Worm (Caenorhabditis elegans) whole organism, mixed stage, embryonic: ENCODE measurements around the gene C14C10.10.

Experiments used
- M03D4.4 ChIP-seq: sonication (generic microtip); optimal IDR thresholded peaks from 2 replicates; lab custom pipeline; 2017; ENCODE audit warnings: mild to moderate bottlenecking, missing genetic modification characterization, missing compliant biosample characterization
- bed-3 ChIP-seq: fragments of 200-800 bp; sonication (Bioruptor generic); optimal IDR thresholded peaks from 3 replicates; lab custom pipeline; 2018; ENCODE audit warnings: mild to moderate bottlenecking, missing genetic modification characterization, moderate library complexity, missing compliant biosample characterization
- blmp-1 ChIP-seq: fragments of 150-350 bp; optimal IDR thresholded peaks from 2 replicates; lab custom pipeline; 2014; ENCODE audit warnings: missing biosample characterization, missing genetic modification characterization
- ceh-39 ChIP-seq: fragments of 150-350 bp; optimal IDR thresholded peaks from 2 replicates; lab custom pipeline; 2014; ENCODE audit warnings: missing biosample characterization, missing genetic modification characterization
- ceh-43 ChIP-seq: fragments of 200-800 bp; sonication (Bioruptor generic); optimal IDR thresholded peaks from 2 replicates; lab custom pipeline; 2018; ENCODE audit warnings: mild to moderate bottlenecking, missing genetic modification characterization, moderate library complexity, missing compliant biosample characterization
- ceh-83 ChIP-seq: fragments of 200-800 bp; sonication (Bioruptor generic); optimal IDR thresholded peaks from 2 replicates; lab custom pipeline; 2018; ENCODE audit warnings: mild to moderate bottlenecking, missing genetic modification characterization, missing compliant biosample characterization
- cnd-1 ChIP-seq: fragments of 200-800 bp; sonication (Bioruptor generic); optimal IDR thresholded peaks from 2 replicates; lab custom pipeline; 2018; ENCODE audit warnings: mild to moderate bottlenecking, missing genetic modification characterization, missing compliant biosample characterization
- drap-1 ChIP-seq: fragments of 200-800 bp; sonication (Bioruptor generic); optimal IDR thresholded peaks from 3 replicates; lab custom pipeline; 2018; ENCODE audit warnings: mild to moderate bottlenecking, missing genetic modification characterization, missing compliant biosample characterization
- elt-1 ChIP-seq: sonication (generic microtip); optimal IDR thresholded peaks from 2 replicates; lab custom pipeline; 2017; ENCODE audit warnings: missing genetic modification characterization, mild to moderate bottlenecking, missing compliant biosample characterization, antibody characterized with exemption, moderate library complexity, borderline replicate concordance; ENCODE audit not compliant: insufficient read depth
- elt-3 ChIP-seq: fragments of 150-350 bp; optimal IDR thresholded peaks from 2 replicates; lab custom pipeline; 2014; ENCODE audit warnings: missing biosample characterization, missing genetic modification characterization
- ham-2 ChIP-seq: fragments of 200-800 bp; sonication (Bioruptor generic); optimal IDR thresholded peaks from 2 replicates; lab custom pipeline; 2018; ENCODE audit warnings: mild to moderate bottlenecking, missing genetic modification characterization, missing compliant biosample characterization
- hlh-1 ChIP-seq: fragments of 150-350 bp; optimal IDR thresholded peaks from 2 replicates; lab custom pipeline; 2014; ENCODE audit warnings: missing biosample characterization, missing genetic modification reagents, missing genetic modification characterization
- lin-13 ChIP-seq: fragments of 150-350 bp; optimal IDR thresholded peaks from 2 replicates; lab custom pipeline; 2014; ENCODE audit warnings: missing biosample characterization, missing genetic modification characterization
- lin-32 ChIP-seq: fragments of 200-800 bp; sonication (Bioruptor generic); optimal IDR thresholded peaks from 2 replicates; lab custom pipeline; 2018; ENCODE audit warnings: mild to moderate bottlenecking, missing genetic modification characterization, missing compliant biosample characterization
- lsy-2 ChIP-seq: fragments of 150-350 bp; optimal IDR thresholded peaks from 2 replicates; lab custom pipeline; 2014; ENCODE audit warnings: missing biosample characterization, missing genetic modification characterization
- mab-5 ChIP-seq: fragments of 150-350 bp; optimal IDR thresholded peaks from 2 replicates; lab custom pipeline; 2014; ENCODE audit warnings: missing biosample characterization, missing genetic modification characterization
- mep-1 ChIP-seq: fragments of 150-350 bp; optimal IDR thresholded peaks from 2 replicates; lab custom pipeline; 2017; ENCODE audit warnings: missing biosample characterization, missing genetic modification reagents, missing genetic modification characterization, inconsistent platforms
- nhr-2 ChIP-seq: fragments of 150-350 bp; optimal IDR thresholded peaks from 2 replicates; lab custom pipeline; 2014; ENCODE audit warnings: missing biosample characterization, missing genetic modification characterization
- nhr-28 ChIP-seq: fragments of 150-350 bp; optimal IDR thresholded peaks from 2 replicates; lab custom pipeline; 2014; ENCODE audit warnings: missing biosample characterization, missing genetic modification characterization
- pha-4 ChIP-seq: fragments of 150-350 bp; optimal IDR thresholded peaks from 2 replicates; lab custom pipeline; 2018; ENCODE audit warnings: missing biosample characterization, missing genetic modification reagents, missing genetic modification characterization
- sem-2 ChIP-seq: fragments of 200-800 bp; sonication (Bioruptor generic); optimal IDR thresholded peaks from 2 replicates; lab custom pipeline; 2018; ENCODE audit warnings: mild to moderate bottlenecking, missing genetic modification characterization, missing compliant biosample characterization
- snpc-4 ChIP-seq: fragments of 150-350 bp; optimal IDR thresholded peaks from 2 replicates; lab custom pipeline; 2014; ENCODE audit warnings: missing biosample characterization, missing genetic modification characterization
- sptf-1 ChIP-seq: sonication (generic microtip); optimal IDR thresholded peaks from 2 replicates; lab custom pipeline; 2017; ENCODE audit warnings: mild to moderate bottlenecking, missing genetic modification characterization, moderate library complexity, missing compliant biosample characterization
- tbx-8 ChIP-seq: fragments of 200-800 bp; sonication (Bioruptor generic); optimal IDR thresholded peaks from 2 replicates; lab custom pipeline; 2018; ENCODE audit warnings: mild to moderate bottlenecking, missing genetic modification characterization, moderate library complexity, missing compliant biosample characterization
- unc-120 ChIP-seq: sonication (generic microtip); optimal IDR thresholded peaks from 2 replicates; lab custom pipeline; 2017; ENCODE audit warnings: missing genetic modification characterization, missing compliant biosample characterization; ENCODE audit not compliant: poor library complexity, severe bottlenecking
- unc-39 ChIP-seq: fragments of 150-350 bp; optimal IDR thresholded peaks from 2 replicates; lab custom pipeline; 2014; ENCODE audit warnings: missing biosample characterization, missing genetic modification characterization
- unc-62 ChIP-seq: fragments of 150-350 bp; optimal IDR thresholded peaks from 2 replicates; lab custom pipeline; 2014; ENCODE audit warnings: missing biosample characterization, missing genetic modification reagents, missing genetic modification characterization
- zip-8 ChIP-seq: fragments of 150-350 bp; optimal IDR thresholded peaks from 2 replicates; lab custom pipeline; 2014; ENCODE audit warnings: missing biosample characterization, missing genetic modification characterization
- ztf-11 ChIP-seq: fragments of 150-350 bp; optimal IDR thresholded peaks from 2 replicates; lab custom pipeline; 2014; ENCODE audit warnings: missing biosample characterization, missing genetic modification characterization

C14C10.10 gene

ce11 chrV:12554172-12555031 is 44.5 kb downstream of the C14C10.10 start:
- TF ChIP-seq elt-3 (tag; lab: Kevin White, UChicago) (no peak), ceh-43 (GFP tag; lab: Kevin White, UChicago) (no peak), ham-2 (GFP tag; lab: Kevin White, UChicago) (no peak), sem-2 (GFP tag; lab: Kevin White, UChicago) (no peak), bed-3 (no peak), lin-32 (GFP tag; lab: Kevin White, UChicago) (no peak), zip-8 (tag; lab: Kevin White, UChicago) (no peak), ztf-11 (tag; lab: Kevin White, UChicago) (no peak), mab-5 (tag; lab: Kevin White, UChicago) (no peak), blmp-1 (no peak), tbx-8 (no peak), pha-4 (no peak), drap-1 (no peak), nhr-28 (tag; lab: Kevin White, UChicago) (no peak), lsy-2 (tag; lab: Kevin White, UChicago) (no peak)
- TF ChIP-seq, all 35 proteins: peak for 0

- no peak for TF ChIP-seq nhr-28 (tag; lab: Kevin White, UChicago)
- TF ChIP-seq drap-1, result no peak
- TF ChIP-seq ham-2 (GFP tag; lab: Kevin White, UChicago), result peak; percentile 35
- TF ChIP-seq snpc-4 (tag; lab: Kevin White, UChicago), result no peak
- peak; percentile 92 for TF ChIP-seq elt-3 (tag; lab: Kevin White, UChicago)
- no peak for TF ChIP-seq unc-62 (GFP tag; lab: Kevin White, UChicago)
- TF ChIP-seq elt-1, result peak; percentile 81
- no peak for TF ChIP-seq mab-5 (tag; lab: Kevin White, UChicago)
These were observed 45.6 kb downstream of the C14C10.10 start for ce11 chrV:12553286-12553725.

- TF ChIP-seq ceh-39 (tag; lab: Kevin White, UChicago) (no peak), nhr-28 (tag; lab: Kevin White, UChicago) (no peak), drap-1 (no peak)
- TF ChIP-seq, all 35 proteins: peak for 0
These were observed 46.2 kb downstream of the C14C10.10 start, which contains the start of gene F45D3.4 for ce11 chrV:12552671-12553212. Gene F45D3.4, minus strand, starts transcription at chrV:12553191.

ce11 chrV:12551638-12552478 is 47.1 kb downstream of the C14C10.10 start:
- TF ChIP-seq unc-39 (tag; lab: Kevin White, UChicago) (no peak), nhr-2 (tag; lab: Kevin White, UChicago) (no peak), elt-1 (no peak), M03D4.4 (tag; lab: Kevin White, UChicago) (no peak), cnd-1 (tag; lab: Kevin White, UChicago) (no peak), hlh-1 (no peak), ceh-39 (tag; lab: Kevin White, UChicago) (no peak), ceh-83 (GFP tag; lab: Kevin White, UChicago) (no peak), lin-13 (tag; lab: Kevin White, UChicago) (no peak), unc-120 (tag; lab: Kevin White, UChicago) (no peak), sem-2 (GFP tag; lab: Kevin White, UChicago) (no peak), mep-1 (tag; lab: Kevin White, UChicago) (no peak), mab-5 (tag; lab: Kevin White, UChicago) (no peak), nhr-28 (tag; lab: Kevin White, UChicago) (no peak), lin-32 (GFP tag; lab: Kevin White, UChicago) (no peak), snpc-4 (tag; lab: Kevin White, UChicago) (no peak), ztf-11 (tag; lab: Kevin White, UChicago) (no peak), sptf-1 (tag; lab: Kevin White, UChicago) (no peak), bed-3 (no peak)
- TF ChIP-seq, all 35 proteins: peak for 0
